Worm (Caenorhabditis elegans) whole organism, early embryonic: ENCODE measurements around the gene cyp-34A7.

Experiments
- B0310.2 ChIP-seq: sonication (generic microtip); optimal IDR thresholded peaks from 2 replicates; lab custom pipeline; 2016; ENCODE audit warnings: mild to moderate bottlenecking, missing genetic modification characterization, missing compliant biosample characterization
- F13C5.2 ChIP-seq: sonication (generic microtip); optimal IDR thresholded peaks from 2 replicates; lab custom pipeline; 2017; ENCODE audit warnings: mild to moderate bottlenecking, missing genetic modification characterization, inconsistent platforms, missing compliant biosample characterization
- ama-1 ChIP-seq: fragments of 150-350 bp; optimal IDR thresholded peaks from 2 replicates; lab custom pipeline; 2014
- ceh-13 ChIP-seq: fragments of 200-800 bp; sonication (Bioruptor generic); optimal IDR thresholded peaks from 2 replicates; lab custom pipeline; 2018; ENCODE audit warnings: mild to moderate bottlenecking, missing genetic modification characterization, missing compliant biosample characterization
- ceh-36 ChIP-seq: sonication (generic microtip); optimal IDR thresholded peaks from 2 replicates; lab custom pipeline; 2016; ENCODE audit warnings: missing genetic modification characterization, inconsistent platforms, missing compliant biosample characterization
- ets-7 ChIP-seq: sonication (generic microtip); optimal IDR thresholded peaks from 2 replicates; lab custom pipeline; 2016; ENCODE audit warnings: missing genotype, missing genetic modification characterization, missing compliant biosample characterization
- flt-1 ChIP-seq: fragments of 200-800 bp; sonication (Bioruptor generic); IDR thresholded peaks from 2 replicates; pipeline ENCODE4 v1.3.6; 2022; ENCODE audit warnings: missing genetic modification characterization, missing compliant biosample characterization
- hmg-4 ChIP-seq: fragments of 200-800 bp; sonication (Bioruptor generic); optimal IDR thresholded peaks from 2 replicates; lab custom pipeline; 2018; ENCODE audit warnings: mild to moderate bottlenecking, missing genetic modification characterization, missing compliant biosample characterization
- hnd-1 ChIP-seq: sonication (generic microtip); optimal IDR thresholded peaks from 2 replicates; lab custom pipeline; 2016; ENCODE audit warnings: missing genetic modification characterization, missing compliant biosample characterization
- pes-1 ChIP-seq: fragments of 200-800 bp; sonication (Bioruptor generic); IDR thresholded peaks from 2 replicates; pipeline ENCODE4 v1.3.6; 2022; ENCODE audit warnings: missing genetic modification reagents, missing genetic modification characterization, missing compliant biosample characterization
- sea-1 ChIP-seq: fragments of 200-800 bp; sonication (Bioruptor generic); conservative IDR thresholded peaks from 2 replicates; pipeline ENCODE4 v1.3.6; 2022; ENCODE audit warnings: missing genetic modification characterization, missing compliant biosample characterization
- tbx-37 ChIP-seq: fragments of 200-800 bp; sonication (Bioruptor generic); conservative IDR thresholded peaks from 2 replicates; pipeline ENCODE4 v1.3.6; 2022; ENCODE audit warnings: missing genetic modification reagents, missing genetic modification characterization, missing compliant biosample characterization

ce11 chrV:3927522-3927921, 36.1 kb downstream of the cyp-34A7 start:
- no peak for TF ChIP-seq flt-1 (GFP tag; lab: Robert Waterston, UW)
- no peak for TF ChIP-seq ama-1 (lab: Kevin White, UChicago)
- TF ChIP-seq pes-1 (GFP tag; lab: Robert Waterston, UW), result no peak
- no peak for TF ChIP-seq ceh-13 (GFP tag; lab: Kevin White, UChicago)
- TF ChIP-seq hmg-4 (GFP tag; lab: Kevin White, UChicago), result no peak
- no peak for TF ChIP-seq B0310.2 (tag; lab: Kevin White, UChicago)
- TF ChIP-seq hnd-1 (tag; lab: Kevin White, UChicago), result no peak
- no peak for TF ChIP-seq ets-7 (tag; lab: Kevin White, UChicago)
- TF ChIP-seq F13C5.2 (tag; lab: Kevin White, UChicago), result no peak
- TF ChIP-seq ceh-36 (tag; lab: Kevin White, UChicago), result no peak
- TF ChIP-seq tbx-37 (GFP tag; lab: Robert Waterston, UW), result no peak
- no peak for TF ChIP-seq sea-1 (GFP tag; lab: Robert Waterston, UW)
